Worm (Caenorhabditis elegans) whole organism, young adult: ENCODE results near the gene srlf-36.

ENCODE experiments used
- D2030.7 ChIP-seq: fragments of 200-800 bp; sonication (Bioruptor generic); IDR thresholded peaks from 2 replicates; pipeline ENCODE4 v1.3.6; 2022; ENCODE audit warnings: missing genetic modification reagents, missing genetic modification characterization, missing compliant biosample characterization
- F33H1.4 ChIP-seq: fragments of 200-800 bp; sonication (Bioruptor generic); IDR thresholded peaks from 2 replicates; pipeline ENCODE4 v1.3.6; 2022; ENCODE audit warnings: missing genetic modification reagents, missing genetic modification characterization, missing compliant biosample characterization
- attf-5 ChIP-seq: fragments of 200-800 bp; sonication (Bioruptor generic); optimal IDR thresholded peaks from 2 replicates; lab custom pipeline; 2018; ENCODE audit warnings: mild to moderate bottlenecking, missing genetic modification characterization, missing compliant biosample characterization
- bed-1 ChIP-seq: fragments of 200-800 bp; sonication (Bioruptor generic); IDR thresholded peaks from 2 replicates; pipeline ENCODE4 v1.3.6; 2022; ENCODE audit warnings: missing genetic modification reagents, missing genetic modification characterization, missing compliant biosample characterization
- ccch-3 ChIP-seq: fragments of 200-800 bp; sonication (Bioruptor generic); optimal IDR thresholded peaks from 2 replicates; lab custom pipeline; 2018; ENCODE audit warnings: mild to moderate bottlenecking, missing genetic modification characterization, missing compliant biosample characterization
- egl-44 ChIP-seq: fragments of 200-800 bp; sonication (Bioruptor generic); IDR thresholded peaks from 2 replicates; pipeline ENCODE4 v1.3.6; 2022; ENCODE audit warnings: missing genetic modification reagents, missing genetic modification characterization, missing compliant biosample characterization
- ets-4 ChIP-seq: fragments of 200-800 bp; sonication (Bioruptor generic); optimal IDR thresholded peaks from 2 replicates; lab custom pipeline; 2018; ENCODE audit warnings: mild to moderate bottlenecking, missing genetic modification characterization, missing compliant biosample characterization
- him-1 ChIP-seq: sonication (generic microtip); optimal IDR thresholded peaks from 2 replicates; lab custom pipeline; 2016; ENCODE audit warnings: missing genotype, missing genetic modification reagents, missing genetic modification characterization, missing compliant biosample characterization
- lir-1 ChIP-seq: fragments of 200-800 bp; sonication (Bioruptor generic); conservative IDR thresholded peaks from 2 replicates; pipeline ENCODE4 v1.3.6; 2022; ENCODE audit warnings: missing genetic modification reagents, missing genetic modification characterization, missing compliant biosample characterization
- madf-3 ChIP-seq: fragments of 200-800 bp; sonication (Bioruptor generic); IDR thresholded peaks from 2 replicates; pipeline ENCODE4 v1.3.6; 2022; ENCODE audit warnings: missing genetic modification reagents, missing genetic modification characterization, missing compliant biosample characterization
- snpc-4 ChIP-seq, 5 experiments: fragments of 150-350 bp in 1 of 5; sonication (generic microtip) in 4 of 5; optimal IDR thresholded peaks; 2 replicates each; lab custom pipeline; 2014 to 2018; ENCODE audit warnings: missing genetic modification characterization in 5 of 5, missing biosample characterization in 3 of 5, antibody characterized with exemption in 2 of 5, mild to moderate bottlenecking in 2 of 5, missing compliant biosample characterization in 2 of 5, missing genotype in 2 of 5, moderate library complexity in 2 of 5, missing genetic modification reagents in 1 of 5
- somi-1 ChIP-seq: fragments of 200-800 bp; sonication (Bioruptor generic); optimal IDR thresholded peaks from 2 replicates; lab custom pipeline; 2018; ENCODE audit warnings: mild to moderate bottlenecking, missing genetic modification characterization, missing compliant biosample characterization
- unc-62 ChIP-seq: fragments of 150-350 bp; optimal IDR thresholded peaks from 2 replicates; lab custom pipeline; 2014; ENCODE audit warnings: missing biosample characterization, missing genetic modification reagents, missing genetic modification characterization
- ztf-6 ChIP-seq: fragments of 200-800 bp; sonication (Bioruptor generic); IDR thresholded peaks from 2 replicates; pipeline ENCODE4 v1.3.6; 2022; ENCODE audit warnings: missing genetic modification reagents, missing genetic modification characterization, missing compliant biosample characterization

DNA sequence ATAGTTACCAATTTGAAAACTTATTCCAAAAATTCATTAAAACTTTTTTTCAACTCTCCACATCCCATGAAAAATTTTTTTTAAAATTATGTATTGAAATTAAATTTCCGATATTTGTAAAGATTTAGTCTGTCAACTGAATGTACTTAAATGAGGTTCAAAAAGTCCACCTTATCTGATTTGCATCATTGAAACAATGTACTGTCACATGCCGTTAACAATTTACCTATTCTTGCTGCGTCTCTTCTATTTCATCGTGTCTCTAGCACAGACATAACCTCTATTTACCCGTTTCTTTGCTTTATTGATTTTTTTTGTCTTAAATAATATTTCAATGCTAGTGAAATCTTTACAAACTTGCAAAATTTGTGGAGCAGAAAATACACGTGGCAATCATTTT is 646 bp upstream of the srlf-36 start, which contains the start of gene nhr-90:
- TF ChIP-seq snpc-4 (GFP tag; optimal IDR thresholded peaks at IDR 0.05; lab: Kevin White, UChicago), result no peak
- no peak for TF ChIP-seq snpc-4 (tag; optimal IDR thresholded peaks at IDR 0.05; lab: Kevin White, UChicago)
- TF ChIP-seq ets-4 (GFP tag; lab: Kevin White, UChicago), result no peak
- no peak for TF ChIP-seq egl-44 (GFP tag; lab: Robert Waterston, UW)
- no peak for TF ChIP-seq attf-5
- TF ChIP-seq him-1 (tag; lab: Kevin White, UChicago), result no peak
- TF ChIP-seq unc-62 (GFP tag; lab: Kevin White, UChicago), result no peak
- TF ChIP-seq D2030.7 (GFP tag; lab: Robert Waterston, UW), result no peak
- TF ChIP-seq bed-1 (GFP tag; lab: Robert Waterston, UW), result no peak
- TF ChIP-seq madf-3, result no peak
- TF ChIP-seq F33H1.4 (GFP tag; lab: Robert Waterston, UW), result no peak
- no peak for TF ChIP-seq somi-1 (GFP tag; lab: Kevin White, UChicago)
- no peak for TF ChIP-seq ccch-3 (GFP tag; lab: Kevin White, UChicago)
- TF ChIP-seq ztf-6 (GFP tag; lab: Robert Waterston, UW), result no peak
- TF ChIP-seq lir-1, result no peak
